Fruit fly (Drosophila melanogaster) whole organism, embryonic: Measurements from ENCODE around the gene hiro.
A peak's percentile ranks its signal among the peaks of the same experiment; 100 is the strongest.

Experiments
- Abd-B ChIP-seq: fragments of 200-800 bp; sonication (Bioruptor generic); optimal IDR thresholded peaks from 2 replicates; lab custom pipeline; 2018; ENCODE audit warnings: missing biosample characterization, mild to moderate bottlenecking, missing genetic modification characterization, moderate library complexity
- B-H2 ChIP-seq: fragments of 200-800 bp; sonication (Bioruptor generic); optimal IDR thresholded peaks from 2 replicates; lab custom pipeline; 2018; ENCODE audit warnings: missing biosample characterization, mild to moderate bottlenecking, missing genetic modification characterization
- Bgb ChIP-seq: fragments of 200-800 bp; sonication (Bioruptor generic); IDR thresholded peaks from 2 replicates; pipeline ENCODE4 v1.3.6; 2022; ENCODE audit warnings: missing biosample characterization, missing genetic modification characterization; ENCODE audit not compliant: partially characterized antibody
- CG13287 ChIP-seq: fragments of 200-800 bp; sonication (Bioruptor generic); IDR thresholded peaks from 2 replicates; pipeline ENCODE4 v1.3.6; 2022; ENCODE audit warnings: missing biosample characterization, missing genetic modification characterization; ENCODE audit not compliant: partially characterized antibody
- CG1792 ChIP-seq: fragments of 200-800 bp; sonication (Bioruptor generic); optimal IDR thresholded peaks from 2 replicates; lab custom pipeline; 2016; ENCODE audit warnings: missing biosample characterization, missing genetic modification characterization
- CG1832 ChIP-seq: fragments of 200-800 bp; sonication (Bioruptor generic); optimal IDR thresholded peaks from 2 replicates; lab custom pipeline; 2017; ENCODE audit warnings: missing biosample characterization, mild to moderate bottlenecking, missing genetic modification characterization, inconsistent platforms
- CG18476 ChIP-seq: fragments of 200-800 bp; sonication (Bioruptor generic); optimal IDR thresholded peaks from 2 replicates; lab custom pipeline; 2016; ENCODE audit warnings: missing biosample characterization, mild to moderate bottlenecking, missing genetic modification characterization
- CG18599 ChIP-seq: fragments of 200-800 bp; sonication (Bioruptor generic); optimal IDR thresholded peaks from 3 replicates; lab custom pipeline; 2017; ENCODE audit warnings: missing biosample characterization, missing genetic modification characterization, mild to moderate bottlenecking, moderate library complexity, missing genetic modification reagents
- CG30431 ChIP-seq: fragments of 200-800 bp; sonication (Bioruptor generic); optimal IDR thresholded peaks from 2 replicates; lab custom pipeline; 2017; ENCODE audit warnings: missing biosample characterization, missing genetic modification characterization
- CG34376 ChIP-seq: fragments of 200-800 bp; sonication (Bioruptor generic); optimal IDR thresholded peaks from 2 replicates; lab custom pipeline; 2018; ENCODE audit warnings: missing biosample characterization, mild to moderate bottlenecking, missing genetic modification characterization
- CG3995 ChIP-seq: fragments of 200-800 bp; sonication (Bioruptor generic); optimal IDR thresholded peaks from 3 replicates; lab custom pipeline; 2016; ENCODE audit warnings: missing biosample characterization, missing genetic modification characterization
- CG4617 ChIP-seq: fragments of 200-800 bp; sonication (Bioruptor generic); optimal IDR thresholded peaks from 3 replicates; lab custom pipeline; 2016; ENCODE audit warnings: missing biosample characterization, missing genetic modification characterization, borderline replicate concordance
- CG4730 ChIP-seq: fragments of 200-800 bp; sonication (Bioruptor generic); IDR thresholded peaks from 2 replicates; pipeline ENCODE4 v1.3.6; 2022; ENCODE audit warnings: missing biosample characterization, missing genetic modification characterization
- CG8924 ChIP-seq: fragments of 200-800 bp; optimal IDR thresholded peaks from 3 replicates; lab custom pipeline; 2019; ENCODE audit warnings: missing biosample characterization, mild to moderate bottlenecking, missing genetic modification characterization, moderate library complexity
- CG8944 ChIP-seq: fragments of 200-800 bp; sonication (Bioruptor generic); optimal IDR thresholded peaks from 3 replicates; lab custom pipeline; 2016; ENCODE audit warnings: missing biosample characterization, missing genetic modification characterization
- CG9932 ChIP-seq: fragments of 200-800 bp; sonication (Bioruptor generic); IDR thresholded peaks from 2 replicates; pipeline ENCODE4 v1.3.6; 2022; ENCODE audit warnings: missing biosample characterization, missing genetic modification characterization
- CkIIα-i1 ChIP-seq: fragments of 200-800 bp; sonication (Bioruptor generic); IDR thresholded peaks from 2 replicates; pipeline ENCODE4 v1.3.6; 2022; ENCODE audit warnings: missing biosample characterization, missing genetic modification characterization
- D19B ChIP-seq: fragments of 200-800 bp; sonication (Bioruptor generic); optimal IDR thresholded peaks from 2 replicates; lab custom pipeline; 2017; ENCODE audit warnings: missing biosample characterization, mild to moderate bottlenecking, missing genetic modification characterization
- Deaf1 ChIP-seq: fragments of 200-800 bp; optimal IDR thresholded peaks from 3 replicates; lab custom pipeline; 2019; ENCODE audit warnings: missing biosample characterization, mild to moderate bottlenecking, missing genetic modification characterization, moderate library complexity
- Dek ChIP-seq: fragments of 200-800 bp; sonication (Bioruptor generic); optimal IDR thresholded peaks from 3 replicates; lab custom pipeline; 2019; ENCODE audit warnings: missing biosample characterization, mild to moderate bottlenecking, missing genetic modification characterization, moderate library complexity
- Dip2 ChIP-seq: fragments of 200-800 bp; sonication (Bioruptor generic); IDR thresholded peaks from 2 replicates; pipeline ENCODE4 v1.3.6; 2022; ENCODE audit warnings: missing biosample characterization, missing genetic modification characterization
- E2f2 ChIP-seq: fragments of 200-800 bp; sonication (Bioruptor generic); IDR thresholded peaks from 2 replicates; pipeline ENCODE4 v1.3.6; 2022; ENCODE audit warnings: missing biosample characterization, missing genetic modification characterization
- Gug ChIP-seq: fragments of 200-800 bp; sonication (Bioruptor generic); IDR thresholded peaks from 4 replicates; pipeline ENCODE4 v1.3.6; 2022; ENCODE audit warnings: missing biosample characterization, missing genetic modification characterization
- Kr ChIP-seq: fragments of 200-800 bp; sonication (Bioruptor generic); optimal IDR thresholded peaks from 2 replicates; lab custom pipeline; 2017; ENCODE audit warnings: missing biosample characterization, mild to moderate bottlenecking, missing genetic modification characterization
- Nf-YA ChIP-seq: fragments of 200-800 bp; sonication (Bioruptor generic); IDR thresholded peaks from 2 replicates; pipeline ENCODE4 v1.3.6; 2022; ENCODE audit warnings: missing biosample characterization, missing genetic modification characterization
- Pdp1 ChIP-seq, 2 experiments: fragments of 200-800 bp; sonication (Bioruptor generic); optimal IDR thresholded peaks; 3 replicates each; lab custom pipeline; 2016; ENCODE audit warnings: missing biosample characterization in 2 of 2, missing genetic modification characterization in 2 of 2, mild to moderate bottlenecking in 1 of 2, moderate library complexity in 1 of 2
- YL-1 ChIP-seq: fragments of 200-800 bp; sonication (Bioruptor generic); optimal IDR thresholded peaks from 3 replicates; lab custom pipeline; 2017; ENCODE audit warnings: missing biosample characterization, mild to moderate bottlenecking, missing genetic modification characterization
- bcd ChIP-seq: fragments of 200-800 bp; sonication (Bioruptor generic); optimal IDR thresholded peaks from 2 replicates; lab custom pipeline; 2017; ENCODE audit warnings: missing biosample characterization, mild to moderate bottlenecking, missing genetic modification characterization
- cwo ChIP-seq: fragments of 200-800 bp; sonication (Bioruptor generic); optimal IDR thresholded peaks from 3 replicates; lab custom pipeline; 2017; ENCODE audit warnings: missing biosample characterization, missing genetic modification characterization, mild to moderate bottlenecking, moderate library complexity, missing genetic modification reagents
- dmrt99B ChIP-seq: fragments of 200-800 bp; sonication (Bioruptor generic); optimal IDR thresholded peaks from 2 replicates; lab custom pipeline; 2018; ENCODE audit warnings: missing biosample characterization, mild to moderate bottlenecking, missing genetic modification characterization, moderate library complexity
- exex ChIP-seq: fragments of 200-800 bp; sonication (Bioruptor generic); optimal IDR thresholded peaks from 4 replicates; lab custom pipeline; 2018; ENCODE audit warnings: missing biosample characterization, mild to moderate bottlenecking, missing genetic modification characterization, moderate library complexity
- eyg ChIP-seq: fragments of 200-800 bp; sonication (Bioruptor generic); optimal IDR thresholded peaks from 3 replicates; lab custom pipeline; 2016; ENCODE audit warnings: missing biosample characterization, missing genetic modification characterization
- fd64A ChIP-seq: fragments of 200-800 bp; sonication (Bioruptor generic); optimal IDR thresholded peaks from 3 replicates; lab custom pipeline; 2018; ENCODE audit warnings: missing biosample characterization, mild to moderate bottlenecking, missing genetic modification characterization
- grn ChIP-seq: fragments of 200-800 bp; sonication (Bioruptor generic); optimal IDR thresholded peaks from 3 replicates; lab custom pipeline; 2017; ENCODE audit warnings: missing biosample characterization, missing genetic modification characterization
- her ChIP-seq: fragments of 200-800 bp; sonication (Bioruptor generic); optimal IDR thresholded peaks from 2 replicates; lab custom pipeline; 2016; ENCODE audit warnings: missing biosample characterization, missing genetic modification characterization
- luna ChIP-seq: fragments of 200-800 bp; sonication (Bioruptor generic); optimal IDR thresholded peaks from 2 replicates; lab custom pipeline; 2016; ENCODE audit warnings: missing biosample characterization, missing genetic modification characterization
- mirr ChIP-seq: fragments of 200-800 bp; sonication (Bioruptor generic); optimal IDR thresholded peaks from 3 replicates; lab custom pipeline; 2018; ENCODE audit warnings: missing biosample characterization, mild to moderate bottlenecking, missing genetic modification characterization
- nom ChIP-seq: fragments of 200-800 bp; sonication (Bioruptor generic); optimal IDR thresholded peaks from 2 replicates; lab custom pipeline; 2017; ENCODE audit warnings: missing biosample characterization, missing genetic modification characterization, mild to moderate bottlenecking, moderate library complexity, missing genetic modification reagents
- oc ChIP-seq: fragments of 200-800 bp; sonication (Bioruptor generic); optimal IDR thresholded peaks from 2 replicates; lab custom pipeline; 2018; ENCODE audit warnings: missing biosample characterization, mild to moderate bottlenecking, missing genetic modification characterization, moderate library complexity
- pros ChIP-seq: fragments of 200-800 bp; sonication (Bioruptor generic); optimal IDR thresholded peaks from 3 replicates; lab custom pipeline; 2019; ENCODE audit warnings: missing biosample characterization, mild to moderate bottlenecking, missing genetic modification characterization, moderate library complexity
- pum ChIP-seq: fragments of 200-800 bp; sonication (Bioruptor generic); optimal IDR thresholded peaks from 2 replicates; lab custom pipeline; 2016; ENCODE audit warnings: missing biosample characterization, missing genetic modification characterization
- ro ChIP-seq: fragments of 200-800 bp; sonication (Bioruptor generic); IDR thresholded peaks from 2 replicates; pipeline ENCODE4 v1.3.6; 2022; ENCODE audit warnings: missing biosample characterization, missing genetic modification characterization
- sens ChIP-seq: fragments of 200-800 bp; sonication (Bioruptor generic); peaks from one replicate; lab custom pipeline; 2016; ENCODE audit warnings: missing biosample characterization, missing genetic modification characterization
- tap ChIP-seq: fragments of 200-800 bp; optimal IDR thresholded peaks from 3 replicates; lab custom pipeline; 2019; ENCODE audit warnings: missing biosample characterization, mild to moderate bottlenecking, missing genetic modification characterization, moderate library complexity
- toy ChIP-seq: fragments of 200-800 bp; sonication (Bioruptor generic); IDR thresholded peaks from 2 replicates; pipeline ENCODE4 v1.3.6; 2022; ENCODE audit warnings: missing biosample characterization, missing genetic modification characterization
- usp ChIP-seq: fragments of >200 bp; optimal IDR thresholded peaks from 2 replicates; lab custom pipeline; 2017; ENCODE audit warnings: missing biosample characterization, missing genetic modification characterization
- vnd ChIP-seq: fragments of 200-800 bp; sonication (Bioruptor generic); IDR thresholded peaks from 3 replicates; pipeline ENCODE4 v1.3.6; 2022; ENCODE audit warnings: missing biosample characterization, missing genetic modification characterization; ENCODE audit not compliant: partially characterized antibody
- zen ChIP-seq: fragments of 200-800 bp; sonication (Bioruptor generic); optimal IDR thresholded peaks from 3 replicates; lab custom pipeline; 2018; ENCODE audit warnings: missing biosample characterization, mild to moderate bottlenecking, missing genetic modification characterization, moderate library complexity

The hiro gene

dm6 chr3L:648155-649024 lies 39.4 kb downstream of the hiro start, which contains the start of gene Gale (continued):
- TF ChIP-seq Kr (no peak), CG4617 (GFP tag; lab: Kevin White, UChicago) (no peak), CG8944 (GFP tag; lab: Kevin White, UChicago) (no peak), Bgb (GFP tag; lab: Robert Waterston, UW) (peak; percentile 75), CG13287 (GFP tag; lab: Robert Waterston, UW) (peak; percentile 76), Dek (no peak), CkIIα-i1 (GFP tag; lab: Robert Waterston, UW) (no peak), sens (GFP tag; lab: Kevin White, UChicago) (peak; percentile 65), CG4730 (GFP tag; lab: Robert Waterston, UW) (no peak), tap (tag; lab: Kevin White, UChicago) (no peak), eyg (GFP tag; lab: Kevin White, UChicago) (no peak), Dip2 (GFP tag; lab: Robert Waterston, UW) (no peak), pros (GFP tag; lab: Kevin White, UChicago) (no peak), Nf-YA (GFP tag; lab: Robert Waterston, UW) (no peak), E2f2 (peak; percentile 88), cwo (peak; percentile 41), CG30431 (no peak)

dm6 chr3L:647529-647928 lies 40.2 kb downstream of the hiro start:
- TF ChIP-seq B-H2 (GFP tag; lab: Kevin White, UChicago) (no peak), pros (GFP tag; lab: Kevin White, UChicago) (no peak), Deaf1 (peak; percentile 31), vnd (GFP tag; lab: Robert Waterston, UW) (no peak), nom (GFP tag; lab: Kevin White, UChicago) (no peak), grn (peak; percentile 61), CG34376 (GFP tag; lab: Kevin White, UChicago) (no peak), luna (GFP tag; lab: Kevin White, UChicago) (no peak), usp (no peak), Gug (GFP tag; lab: Robert Waterston, UW) (no peak), CG13287 (GFP tag; lab: Robert Waterston, UW) (no peak), Abd-B (no peak), ro (GFP tag; lab: Robert Waterston, UW) (no peak), mirr (GFP tag; lab: Kevin White, UChicago) (no peak), fd64A (GFP tag; lab: Kevin White, UChicago) (no peak), CG18476 (GFP tag; lab: Kevin White, UChicago) (no peak), oc (tag; lab: Kevin White, UChicago) (no peak), CG3995 (GFP tag; lab: Kevin White, UChicago) (no peak), CG9932 (no peak), CG18599 (no peak), pum (GFP tag; lab: Kevin White, UChicago) (no peak), bcd (GFP tag; lab: Kevin White, UChicago) (no peak), zen (tag; lab: Kevin White, UChicago) (no peak), Pdp1 (GFP tag; optimal IDR thresholded peaks at IDR 0.05; lab: Kevin White, UChicago) (peak in 1 of 2 experiments; percentile 23), CG8924 (tag; lab: Kevin White, UChicago) (no peak), YL-1 (GFP tag; lab: Kevin White, UChicago) (no peak), exex (tag; lab: Kevin White, UChicago) (peak; percentile 67), dmrt99B (tag; lab: Kevin White, UChicago) (no peak), CG1832 (GFP tag; lab: Kevin White, UChicago) (no peak), D19B (no peak), her (GFP tag; lab: Kevin White, UChicago) (no peak), sens (GFP tag; lab: Kevin White, UChicago) (peak; percentile 58), eyg (GFP tag; lab: Kevin White, UChicago) (no peak), CG1792 (GFP tag; lab: Kevin White, UChicago) (no peak), toy (no peak)
